Worm (Caenorhabditis elegans) whole organism, L1 larva: ENCODE measurements around the gene penr-1.

Source experiments
- C04F5.9 ChIP-seq: sonication (generic microtip); optimal IDR thresholded peaks from 2 replicates; lab custom pipeline; 2016; ENCODE audit warnings: missing genetic modification characterization, missing compliant biosample characterization
- C16A3.4 ChIP-seq: fragments of 150-350 bp; optimal IDR thresholded peaks from 2 replicates; lab custom pipeline; 2014; ENCODE audit warnings: missing biosample characterization, missing genetic modification characterization
- C34B4.2 ChIP-seq: sonication (generic microtip); optimal IDR thresholded peaks from 2 replicates; lab custom pipeline; 2017; ENCODE audit warnings: mild to moderate bottlenecking, missing genetic modification characterization, missing compliant biosample characterization
- F16B12.6 ChIP-seq: fragments of 150-350 bp; optimal IDR thresholded peaks from 2 replicates; lab custom pipeline; 2014; ENCODE audit warnings: missing biosample characterization, missing genetic modification characterization
- aha-1 ChIP-seq: fragments of 150-350 bp; optimal IDR thresholded peaks from 2 replicates; lab custom pipeline; 2014; ENCODE audit warnings: missing biosample characterization, missing genetic modification characterization
- alr-1 ChIP-seq: fragments of 200-800 bp; sonication (Bioruptor generic); optimal IDR thresholded peaks from 2 replicates; lab custom pipeline; 2018; ENCODE audit warnings: borderline replicate concordance, mild to moderate bottlenecking, missing genetic modification characterization, missing compliant biosample characterization
- aly-2 ChIP-seq: fragments of 150-350 bp; optimal IDR thresholded peaks from 2 replicates; lab custom pipeline; 2014; ENCODE audit warnings: missing biosample characterization, missing genetic modification characterization
- blmp-1 ChIP-seq: fragments of 150-350 bp; optimal IDR thresholded peaks from 2 replicates; lab custom pipeline; 2014; ENCODE audit warnings: missing biosample characterization, missing genetic modification characterization
- ceh-63 ChIP-seq: fragments of 200-800 bp; sonication (Bioruptor generic); optimal IDR thresholded peaks from 2 replicates; lab custom pipeline; 2018; ENCODE audit warnings: mild to moderate bottlenecking, missing genetic modification characterization, missing compliant biosample characterization
- ceh-8 ChIP-seq: fragments of 200-800 bp; sonication (Bioruptor generic); optimal IDR thresholded peaks from 2 replicates; lab custom pipeline; 2018; ENCODE audit warnings: mild to moderate bottlenecking, missing genetic modification characterization, moderate library complexity, missing compliant biosample characterization
- ceh-88 ChIP-seq: fragments of 200-800 bp; sonication (Bioruptor generic); IDR thresholded peaks from 2 replicates; pipeline ENCODE4 v1.3.6; 2022; ENCODE audit warnings: missing genetic modification characterization, missing compliant biosample characterization
- efl-1 ChIP-seq, 4 experiments: fragments of 150-350 bp; optimal IDR thresholded peaks in 3 of 4; peaks in 1 of 4; 1 replicate in 1 of 4; 2 replicates in 3 of 4; lab custom pipeline; 2014; ENCODE audit warnings: missing biosample characterization in 2 of 4, missing genetic modification characterization in 2 of 4, missing genetic modification reagents in 2 of 4
- efl-3 ChIP-seq: fragments of 200-800 bp; sonication (Bioruptor generic); optimal IDR thresholded peaks from 2 replicates; lab custom pipeline; 2018; ENCODE audit warnings: mild to moderate bottlenecking, missing genetic modification characterization, missing compliant biosample characterization
- egl-13 ChIP-seq: sonication (generic microtip); optimal IDR thresholded peaks from 2 replicates; lab custom pipeline; 2016; ENCODE audit warnings: missing genotype, missing genetic modification reagents, missing genetic modification characterization, missing compliant biosample characterization
- egl-27 ChIP-seq, 2 experiments: fragments of 150-350 bp in 1 of 2; sonication (generic microtip); optimal IDR thresholded peaks; 3 replicates each; lab custom pipeline; 2017 to 2018; ENCODE audit warnings: missing biosample characterization in 2 of 2, missing genetic modification characterization in 2 of 2, missing genetic modification reagents in 2 of 2
- elt-2 ChIP-seq: sonication (generic microtip); optimal IDR thresholded peaks from 2 replicates; lab custom pipeline; 2016; ENCODE audit warnings: missing genetic modification characterization, mild to moderate bottlenecking, inconsistent platforms, missing compliant biosample characterization, missing genetic modification reagents
- fkh-10 ChIP-seq: sonication (generic microtip); optimal IDR thresholded peaks from 2 replicates; lab custom pipeline; 2017; ENCODE audit warnings: missing biosample characterization, missing genetic modification reagents, missing genetic modification characterization
- fkh-4 ChIP-seq: sonication (generic microtip); optimal IDR thresholded peaks from 2 replicates; lab custom pipeline; 2016; ENCODE audit warnings: missing compliant biosample characterization, missing genetic modification characterization, borderline replicate concordance
- fos-1 ChIP-seq: fragments of 150-350 bp; optimal IDR thresholded peaks from 2 replicates; lab custom pipeline; 2014; ENCODE audit warnings: missing biosample characterization, missing genetic modification characterization
- grh-1 ChIP-seq: fragments of 200-800 bp; sonication (Bioruptor generic); IDR thresholded peaks from 2 replicates; pipeline ENCODE4 v1.3.6; 2022; ENCODE audit warnings: missing genetic modification reagents, missing genetic modification characterization, missing compliant biosample characterization
- hlh-17 ChIP-seq: fragments of 200-800 bp; sonication (Bioruptor generic); optimal IDR thresholded peaks from 2 replicates; lab custom pipeline; 2018; ENCODE audit warnings: missing genetic modification characterization, mild to moderate bottlenecking, missing compliant biosample characterization, moderate library complexity, borderline replicate concordance
- hlh-4 ChIP-seq: sonication (generic microtip); optimal IDR thresholded peaks from 2 replicates; lab custom pipeline; 2016; ENCODE audit warnings: mild to moderate bottlenecking, missing genetic modification characterization, missing compliant biosample characterization
- hpl-2 ChIP-seq: fragments of 150-350 bp; optimal IDR thresholded peaks from 2 replicates; lab custom pipeline; 2014; ENCODE audit warnings: missing biosample characterization, missing genetic modification reagents, missing genetic modification characterization
- isw-1 ChIP-seq: fragments of 200-800 bp; sonication (Bioruptor generic); IDR thresholded peaks from 2 replicates; pipeline ENCODE4 v1.3.6; 2022; ENCODE audit warnings: missing genetic modification characterization, missing compliant biosample characterization
- lin-14 ChIP-seq: fragments of 200-800 bp; sonication (Bioruptor generic); optimal IDR thresholded peaks from 2 replicates; lab custom pipeline; 2018; ENCODE audit warnings: mild to moderate bottlenecking, missing genetic modification characterization, moderate library complexity, missing compliant biosample characterization
- lin-39 ChIP-seq: fragments of 150-350 bp; optimal IDR thresholded peaks from 2 replicates; lab custom pipeline; 2014; ENCODE audit warnings: missing biosample characterization, missing genetic modification reagents, missing genetic modification characterization
- lir-3 ChIP-seq: sonication (generic microtip); optimal IDR thresholded peaks from 2 replicates; lab custom pipeline; 2016; ENCODE audit warnings: mild to moderate bottlenecking, missing genetic modification characterization, moderate library complexity, missing compliant biosample characterization; ENCODE audit not compliant: poor library complexity
- mab-9 ChIP-seq: fragments of 200-800 bp; sonication (Bioruptor generic); IDR thresholded peaks from 2 replicates; pipeline ENCODE4 v1.3.6; 2022; ENCODE audit warnings: missing genetic modification reagents, missing genetic modification characterization, missing compliant biosample characterization
- mep-1 ChIP-seq: fragments of 150-350 bp; optimal IDR thresholded peaks from 2 replicates; lab custom pipeline; 2014; ENCODE audit warnings: missing biosample characterization, missing genetic modification characterization
- nhr-11 ChIP-seq: fragments of 150-350 bp; optimal IDR thresholded peaks from 2 replicates; lab custom pipeline; 2014; ENCODE audit warnings: missing biosample characterization, missing genetic modification characterization
- nhr-12 ChIP-seq: sonication (generic microtip); optimal IDR thresholded peaks from 2 replicates; lab custom pipeline; 2017; ENCODE audit warnings: missing biosample characterization, missing genetic modification characterization
- nhr-20 ChIP-seq: sonication (generic microtip); optimal IDR thresholded peaks from 2 replicates; lab custom pipeline; 2016; ENCODE audit warnings: mild to moderate bottlenecking, missing genetic modification characterization, missing compliant biosample characterization
- nhr-237 ChIP-seq: fragments of 150-350 bp; optimal IDR thresholded peaks from 2 replicates; lab custom pipeline; 2014; ENCODE audit warnings: missing biosample characterization, missing genetic modification characterization
- nhr-47 ChIP-seq: sonication (generic microtip); optimal IDR thresholded peaks from 2 replicates; lab custom pipeline; 2016; ENCODE audit warnings: mild to moderate bottlenecking, missing genetic modification characterization, moderate library complexity, missing compliant biosample characterization
- nhr-71 ChIP-seq: sonication (generic microtip); optimal IDR thresholded peaks from 2 replicates; lab custom pipeline; 2016; ENCODE audit warnings: mild to moderate bottlenecking, missing genetic modification characterization, moderate library complexity, missing compliant biosample characterization
- nhr-76 ChIP-seq: sonication (generic microtip); optimal IDR thresholded peaks from 2 replicates; lab custom pipeline; 2017; ENCODE audit warnings: missing biosample characterization, missing genetic modification characterization
- nhr-84 ChIP-seq: sonication (generic microtip); optimal IDR thresholded peaks from 2 replicates; lab custom pipeline; 2017; ENCODE audit warnings: missing biosample characterization, missing genetic modification characterization
- nhr-85 ChIP-seq: sonication (generic microtip); peaks from one replicate; lab custom pipeline; 2016; ENCODE audit warnings: missing genetic modification characterization, inconsistent platforms, missing compliant biosample characterization
- pqm-1 ChIP-seq: sonication (generic microtip); optimal IDR thresholded peaks from 3 replicates; lab custom pipeline; 2017; ENCODE audit warnings: missing biosample characterization, missing genetic modification characterization
- rnt-1 ChIP-seq: sonication (generic microtip); optimal IDR thresholded peaks from 2 replicates; lab custom pipeline; 2016; ENCODE audit warnings: mild to moderate bottlenecking, missing genetic modification characterization, moderate library complexity, missing compliant biosample characterization
- snu-23 ChIP-seq: sonication (generic microtip); optimal IDR thresholded peaks from 2 replicates; lab custom pipeline; 2016; ENCODE audit warnings: missing genetic modification characterization, missing compliant biosample characterization
- sox-4 ChIP-seq: sonication (generic microtip); optimal IDR thresholded peaks from 2 replicates; lab custom pipeline; 2016; ENCODE audit warnings: missing genetic modification characterization, missing compliant biosample characterization
- sup-37 ChIP-seq: fragments of 200-800 bp; sonication (Bioruptor generic); optimal IDR thresholded peaks from 2 replicates; lab custom pipeline; 2018; ENCODE audit warnings: mild to moderate bottlenecking, missing genetic modification characterization, missing compliant biosample characterization
- swsn-7 ChIP-seq: sonication (generic microtip); optimal IDR thresholded peaks from 2 replicates; lab custom pipeline; 2016; ENCODE audit warnings: missing genetic modification characterization, missing compliant biosample characterization
- unc-130 ChIP-seq: fragments of 150-350 bp; optimal IDR thresholded peaks from 2 replicates; lab custom pipeline; 2017; ENCODE audit warnings: missing biosample characterization, missing genetic modification characterization, inconsistent platforms
- unc-30 ChIP-seq: sonication (generic microtip); optimal IDR thresholded peaks from 2 replicates; lab custom pipeline; 2017; ENCODE audit warnings: missing biosample characterization, missing genetic modification characterization
- unc-98 ChIP-seq: fragments of 200-800 bp; sonication (Bioruptor generic); IDR thresholded peaks from 2 replicates; pipeline ENCODE4 v1.3.6; 2022; ENCODE audit warnings: missing genetic modification characterization, missing compliant biosample characterization
- vab-15 ChIP-seq: sonication (generic microtip); optimal IDR thresholded peaks from 2 replicates; lab custom pipeline; 2017; ENCODE audit warnings: missing genotype, mild to moderate bottlenecking, missing genetic modification characterization, missing compliant biosample characterization
- xbp-1 ChIP-seq: sonication (generic microtip); optimal IDR thresholded peaks from 2 replicates; lab custom pipeline; 2016; ENCODE audit warnings: missing genetic modification characterization, missing compliant biosample characterization
- ztf-11 ChIP-seq, 2 experiments: sonication (generic microtip); optimal IDR thresholded peaks; 2 replicates each; lab custom pipeline; 2016 to 2017; ENCODE audit warnings: missing genetic modification characterization in 2 of 2, missing biosample characterization in 1 of 2, missing compliant biosample characterization in 1 of 2

Gene penr-1

ce11 chrV:5273770-5274169, 4.5 kb downstream of the penr-1 start, which contains the start of gene natc-2:
natc-2 (plus strand) TSS chrV:5274070.
- TF ChIP-seq C34B4.2 (tag; lab: Kevin White, UChicago) (no peak), nhr-20 (tag; lab: Kevin White, UChicago) (no peak), snu-23 (no peak), unc-130 (tag; lab: Kevin White, UChicago) (no peak), swsn-7 (tag; lab: Kevin White, UChicago) (no peak), ztf-11 (tag; optimal IDR thresholded peaks at IDR 0.05; lab: Kevin White, UChicago) (no peak), nhr-237 (tag; lab: Kevin White, UChicago) (no peak), aly-2 (tag; lab: Kevin White, UChicago) (no peak), fkh-4 (tag; lab: Kevin White, UChicago) (no peak), isw-1 (no peak), pqm-1 (tag; lab: Kevin White, UChicago) (no peak), ceh-63 (GFP tag; lab: Kevin White, UChicago) (no peak), C16A3.4 (tag; lab: Kevin White, UChicago) (no peak), egl-27 (tag; optimal IDR thresholded peaks at IDR 0.05; lab: Kevin White, UChicago) (no peak)

ce11 chrV:5274974-5275373, 5.7 kb downstream of the penr-1 start:
- TF ChIP-seq xbp-1 (tag; lab: Kevin White, UChicago) (peak; percentile 33), ztf-11 (tag; optimal IDR thresholded peaks at IDR 0.05; lab: Kevin White, UChicago) (no peak), lin-14 (GFP tag; lab: Kevin White, UChicago) (no peak), mep-1 (tag; lab: Kevin White, UChicago) (peak; percentile 75), aha-1 (tag; lab: Kevin White, UChicago) (no peak), alr-1 (tag; lab: Kevin White, UChicago) (no peak), unc-30 (no peak), nhr-12 (tag; lab: Kevin White, UChicago) (no peak), grh-1 (GFP tag; lab: Robert Waterston, UW) (0 out of 2 replicates have a peak, but pooled peaks have one; percentile 20), pqm-1 (tag; lab: Kevin White, UChicago) (no peak), F16B12.6 (no peak), rnt-1 (tag; lab: Kevin White, UChicago) (peak; percentile 74), mab-9 (GFP tag; lab: Robert Waterston, UW) (no peak), snu-23 (peak; percentile 34), sup-37 (GFP tag; lab: Kevin White, UChicago) (no peak), swsn-7 (tag; lab: Kevin White, UChicago) (peak; percentile 45), sox-4 (peak; percentile 18), egl-13 (tag; lab: Kevin White, UChicago) (peak; percentile 5), fkh-10 (GFP tag; lab: Kevin White, UChicago) (no peak), efl-1 (optimal IDR thresholded peaks at IDR 0.05; lab: Kevin White, UChicago) (peak; percentile 73 to 78), efl-1 (GFP tag; optimal IDR thresholded peaks at IDR 0.05 in 1 of 2; lab: Kevin White, UChicago) (peak; percentile 81 to 98), isw-1 (peak; percentile 24), C04F5.9 (tag; lab: Kevin White, UChicago) (no peak), nhr-47 (peak; percentile 64), lir-3 (tag; lab: Kevin White, UChicago) (no peak), ceh-88 (GFP tag; lab: Robert Waterston, UW) (no peak), nhr-84 (tag; lab: Kevin White, UChicago) (no peak), lin-39 (tag; lab: Kevin White, UChicago) (no peak), nhr-71 (tag; lab: Kevin White, UChicago) (peak; percentile 80), nhr-85 (tag; lab: Kevin White, UChicago) (no peak), blmp-1 (tag; lab: Kevin White, UChicago) (no peak), unc-98 (no peak), hlh-17 (GFP tag; lab: Kevin White, UChicago) (no peak), hlh-4 (tag; lab: Kevin White, UChicago) (no peak), egl-27 (tag; optimal IDR thresholded peaks at IDR 0.05; lab: Kevin White, UChicago) (no peak), nhr-11 (no peak), hpl-2 (no peak), efl-3 (no peak), nhr-76 (tag; lab: Kevin White, UChicago) (no peak), vab-15 (tag; lab: Kevin White, UChicago) (no peak), ceh-8 (GFP tag; lab: Kevin White, UChicago) (no peak), aly-2 (tag; lab: Kevin White, UChicago) (no peak), elt-2 (tag; lab: Kevin White, UChicago) (no peak), fos-1 (tag; lab: Kevin White, UChicago) (no peak)
